Worm (Caenorhabditis elegans) whole organism, L3 larva: Measurements from ENCODE around the gene srx-96.

Source experiments
- ceh-82 ChIP-seq: fragments of 150-350 bp; optimal IDR thresholded peaks from 2 replicates; lab custom pipeline; 2014; ENCODE audit warnings: missing biosample characterization, missing genetic modification characterization
- unc-62 ChIP-seq: fragments of 150-350 bp; sonication (generic microtip); optimal IDR thresholded peaks from 4 replicates; lab custom pipeline; 2014; ENCODE audit warnings: missing biosample characterization, missing genetic modification reagents, missing genetic modification characterization

- TF ChIP-seq unc-62 (GFP tag; lab: Kevin White, UChicago) (no peak), ceh-82 (tag; lab: Kevin White, UChicago) (no peak)
These were observed 5.4 kb downstream of the srx-96 start, which contains the start of gene T01D3.6 for ce11 chrV:13716531-13716930.
